Fruit fly (Drosophila melanogaster) whole organism, embryonic: Measurements from ENCODE around the gene CG15882.
A peak's percentile ranks its signal among the peaks of the same experiment; 100 is the strongest.

Source experiments
- BEAF-32 ChIP-seq: fragments of 200-800 bp; sonication (Bioruptor generic); optimal IDR thresholded peaks from 3 replicates; lab custom pipeline; 2017; ENCODE audit warnings: missing biosample characterization, missing genetic modification characterization, mild to moderate bottlenecking, moderate library complexity, missing genetic modification reagents
- Bgb ChIP-seq: fragments of 200-800 bp; sonication (Bioruptor generic); IDR thresholded peaks from 2 replicates; pipeline ENCODE4 v1.3.6; 2022; ENCODE audit warnings: missing biosample characterization, missing genetic modification characterization; ENCODE audit not compliant: partially characterized antibody
- CG10147 ChIP-seq: fragments of 200-800 bp; sonication (Bioruptor generic); optimal IDR thresholded peaks from 2 replicates; lab custom pipeline; 2019; ENCODE audit warnings: missing biosample characterization, mild to moderate bottlenecking, missing genetic modification characterization, moderate library complexity
- CG10462 ChIP-seq: fragments of 200-800 bp; sonication (Bioruptor generic); optimal IDR thresholded peaks from 2 replicates; lab custom pipeline; 2016; ENCODE audit warnings: missing biosample characterization, missing genetic modification characterization
- CG11247 ChIP-seq: fragments of 200-800 bp; sonication (Bioruptor generic); IDR thresholded peaks from 2 replicates; pipeline ENCODE4 v1.3.6; 2022; ENCODE audit warnings: missing biosample characterization, missing genetic modification characterization
- CG11560 ChIP-seq: fragments of 200-800 bp; sonication (Bioruptor generic); IDR thresholded peaks from 3 replicates; pipeline ENCODE4 v1.3.6; 2022; ENCODE audit warnings: missing biosample characterization, missing genetic modification characterization
- CG11695 ChIP-seq: fragments of 200-800 bp; sonication (Bioruptor generic); IDR thresholded peaks from 3 replicates; pipeline ENCODE4 v1.3.6; 2022; ENCODE audit warnings: missing biosample characterization, missing genetic modification characterization
- CG17802 ChIP-seq: fragments of 200-800 bp; sonication (Bioruptor generic); optimal IDR thresholded peaks from 2 replicates; lab custom pipeline; 2018; ENCODE audit warnings: missing biosample characterization, mild to moderate bottlenecking, missing genetic modification characterization, moderate library complexity
- CG17829 ChIP-seq: fragments of 200-800 bp; optimal IDR thresholded peaks from 2 replicates; lab custom pipeline; 2019; ENCODE audit warnings: missing biosample characterization, mild to moderate bottlenecking, missing genetic modification characterization, moderate library complexity
- CG18599 ChIP-seq: fragments of 200-800 bp; sonication (Bioruptor generic); optimal IDR thresholded peaks from 3 replicates; lab custom pipeline; 2017; ENCODE audit warnings: missing biosample characterization, missing genetic modification characterization, mild to moderate bottlenecking, moderate library complexity, missing genetic modification reagents
- CG2678 ChIP-seq: fragments of 200-800 bp; sonication (Bioruptor generic); optimal IDR thresholded peaks from 3 replicates; lab custom pipeline; 2019; ENCODE audit warnings: missing biosample characterization, mild to moderate bottlenecking, missing genetic modification characterization, moderate library complexity
- CG31388 ChIP-seq: fragments of 200-800 bp; sonication (Bioruptor generic); optimal IDR thresholded peaks from 2 replicates; lab custom pipeline; 2016; ENCODE audit warnings: missing biosample characterization, missing genetic modification characterization
- CG33557 ChIP-seq: fragments of 200-800 bp; sonication (Bioruptor generic); optimal IDR thresholded peaks from 2 replicates; lab custom pipeline; 2019; ENCODE audit warnings: missing biosample characterization, mild to moderate bottlenecking, missing genetic modification characterization, moderate library complexity
- CG34376 ChIP-seq: fragments of 200-800 bp; sonication (Bioruptor generic); optimal IDR thresholded peaks from 2 replicates; lab custom pipeline; 2018; ENCODE audit warnings: missing biosample characterization, mild to moderate bottlenecking, missing genetic modification characterization
- CG7372 ChIP-seq: fragments of 200-800 bp; sonication (Bioruptor generic); IDR thresholded peaks from 2 replicates; pipeline ENCODE4 v1.3.6; 2022; ENCODE audit warnings: missing biosample characterization, missing genetic modification characterization
- CG7556 ChIP-seq: fragments of 200-800 bp; sonication (Bioruptor generic); optimal IDR thresholded peaks from 2 replicates; lab custom pipeline; 2017; ENCODE audit warnings: missing biosample characterization, mild to moderate bottlenecking, missing genetic modification characterization
- CG8089 ChIP-seq: fragments of 200-800 bp; sonication (Bioruptor generic); optimal IDR thresholded peaks from 3 replicates; lab custom pipeline; 2016; ENCODE audit warnings: missing biosample characterization, missing genetic modification characterization
- CG9215 ChIP-seq: fragments of 200-800 bp; sonication (Bioruptor generic); IDR thresholded peaks from 2 replicates; pipeline ENCODE4 v1.3.6; 2022; ENCODE audit warnings: missing biosample characterization, missing genetic modification characterization
- Camta ChIP-seq: fragments of 200-800 bp; sonication (Bioruptor generic); optimal IDR thresholded peaks from 2 replicates; lab custom pipeline; 2016; ENCODE audit warnings: missing biosample characterization, missing genetic modification characterization
- Deaf1 ChIP-seq: fragments of 200-800 bp; optimal IDR thresholded peaks from 3 replicates; lab custom pipeline; 2019; ENCODE audit warnings: missing biosample characterization, mild to moderate bottlenecking, missing genetic modification characterization, moderate library complexity
- Ets97D ChIP-seq: fragments of 200-800 bp; sonication (Bioruptor generic); optimal IDR thresholded peaks from 3 replicates; lab custom pipeline; 2016; ENCODE audit warnings: missing biosample characterization, missing genetic modification characterization
- HLH54F ChIP-seq: fragments of 200-800 bp; sonication (Bioruptor generic); optimal IDR thresholded peaks from 3 replicates; lab custom pipeline; 2016; ENCODE audit warnings: missing biosample characterization, missing genetic modification characterization
- Kr ChIP-seq: fragments of 200-800 bp; sonication (Bioruptor generic); optimal IDR thresholded peaks from 2 replicates; lab custom pipeline; 2017; ENCODE audit warnings: missing biosample characterization, mild to moderate bottlenecking, missing genetic modification characterization
- Lpt ChIP-seq: fragments of >200 bp; optimal IDR thresholded peaks from 2 replicates; lab custom pipeline; 2018; ENCODE audit warnings: missing biosample characterization, missing genetic modification characterization
- Max ChIP-seq: fragments of 200-800 bp; sonication (Bioruptor generic); optimal IDR thresholded peaks from 2 replicates; lab custom pipeline; 2016; ENCODE audit warnings: missing biosample characterization, mild to moderate bottlenecking, missing genetic modification characterization
- Neu2 ChIP-seq: fragments of 200-800 bp; sonication (Bioruptor generic); optimal IDR thresholded peaks from 3 replicates; lab custom pipeline; 2016; ENCODE audit warnings: missing biosample characterization, missing genetic modification characterization, borderline replicate concordance
- Optix ChIP-seq: fragments of 200-800 bp; sonication (Bioruptor generic); IDR thresholded peaks from 3 replicates; pipeline ENCODE4 v1.3.6; 2022; ENCODE audit warnings: missing biosample characterization, missing genetic modification characterization
- Pdp1 ChIP-seq, 2 experiments: fragments of 200-800 bp; sonication (Bioruptor generic); optimal IDR thresholded peaks; 3 replicates each; lab custom pipeline; 2016; ENCODE audit warnings: missing biosample characterization in 2 of 2, missing genetic modification characterization in 2 of 2, mild to moderate bottlenecking in 1 of 2, moderate library complexity in 1 of 2
- Side ChIP-seq: fragments of 200-800 bp; sonication (Bioruptor generic); optimal IDR thresholded peaks from 2 replicates; lab custom pipeline; 2016; ENCODE audit warnings: missing biosample characterization, missing genetic modification characterization
- Sry-δ ChIP-seq: fragments of 200-800 bp; sonication (Bioruptor generic); optimal IDR thresholded peaks from 2 replicates; lab custom pipeline; 2016; ENCODE audit warnings: missing biosample characterization, missing genetic modification characterization
- Taf1 ChIP-seq: fragments of 200-800 bp; sonication (Bioruptor generic); IDR thresholded peaks from 2 replicates; pipeline ENCODE4 v1.3.6; 2022; ENCODE audit warnings: missing biosample characterization, missing genetic modification characterization
- Trl ChIP-seq, 3 experiments: fragments of >200 bp in 2 of 3; fragments of 200-800 bp in 1 of 3; sonication (Bioruptor generic) in 1 of 3; optimal IDR thresholded peaks; 2 replicates in 1 of 3; 3 replicates in 2 of 3; lab custom pipeline; 2016 to 2017; ENCODE audit warnings: missing biosample characterization in 1 of 3, missing genetic modification characterization in 1 of 3
- Usf ChIP-seq: fragments of 200-800 bp; sonication (Bioruptor generic); optimal IDR thresholded peaks from 2 replicates; lab custom pipeline; 2017; ENCODE audit warnings: missing genotype, missing biosample characterization, missing genetic modification characterization
- YL-1 ChIP-seq: fragments of 200-800 bp; sonication (Bioruptor generic); optimal IDR thresholded peaks from 3 replicates; lab custom pipeline; 2017; ENCODE audit warnings: missing biosample characterization, mild to moderate bottlenecking, missing genetic modification characterization
- aop ChIP-seq: fragments of 200-800 bp; sonication (Bioruptor generic); IDR thresholded peaks from 2 replicates; pipeline ENCODE4 v1.3.6; 2022; ENCODE audit warnings: missing biosample characterization, missing genetic modification characterization
- chif ChIP-seq, 2 experiments: fragments of 200-800 bp; sonication (Bioruptor generic); optimal IDR thresholded peaks; 3 replicates each; lab custom pipeline; 2016; ENCODE audit warnings: missing biosample characterization in 2 of 2, missing genetic modification characterization in 2 of 2
- chm ChIP-seq: fragments of 200-800 bp; sonication (Bioruptor generic); IDR thresholded peaks from 2 replicates; pipeline ENCODE4 v1.3.6; 2022; ENCODE audit warnings: missing biosample characterization, missing genetic modification characterization
- fd102C ChIP-seq: fragments of 200-800 bp; sonication (Bioruptor generic); optimal IDR thresholded peaks from 2 replicates; lab custom pipeline; 2018; ENCODE audit warnings: missing biosample characterization, mild to moderate bottlenecking, missing genetic modification characterization, moderate library complexity
- fd64A ChIP-seq: fragments of 200-800 bp; sonication (Bioruptor generic); optimal IDR thresholded peaks from 3 replicates; lab custom pipeline; 2018; ENCODE audit warnings: missing biosample characterization, mild to moderate bottlenecking, missing genetic modification characterization
- insv ChIP-seq, 2 experiments: fragments of 200-800 bp; sonication (Bioruptor generic); optimal IDR thresholded peaks; 3 replicates each; lab custom pipeline; 2016 to 2018; ENCODE audit warnings: missing biosample characterization in 2 of 2, missing genetic modification characterization in 2 of 2
- peb ChIP-seq: fragments of 200-800 bp; sonication (Bioruptor generic); IDR thresholded peaks from 2 replicates; pipeline ENCODE4 v1.3.6; 2022; ENCODE audit warnings: missing biosample characterization, missing genetic modification characterization
- phol ChIP-seq: fragments of 200-800 bp; sonication (Bioruptor generic); optimal IDR thresholded peaks from 3 replicates; lab custom pipeline; 2018; ENCODE audit warnings: missing biosample characterization, mild to moderate bottlenecking, missing genetic modification characterization, moderate library complexity
- pzg ChIP-seq: fragments of 200-800 bp; sonication (Bioruptor generic); optimal IDR thresholded peaks from 3 replicates; lab custom pipeline; 2018; ENCODE audit warnings: missing biosample characterization, mild to moderate bottlenecking, missing genetic modification characterization, moderate library complexity
- sens ChIP-seq: fragments of 200-800 bp; sonication (Bioruptor generic); peaks from one replicate; lab custom pipeline; 2016; ENCODE audit warnings: missing biosample characterization, missing genetic modification characterization
- slou ChIP-seq: fragments of 200-800 bp; sonication (Bioruptor generic); optimal IDR thresholded peaks from 3 replicates; lab custom pipeline; 2016; ENCODE audit warnings: missing biosample characterization, missing genetic modification characterization
- sob ChIP-seq: fragments of 200-800 bp; sonication (Bioruptor generic); IDR thresholded peaks from 2 replicates; pipeline ENCODE4 v1.3.6; 2022; ENCODE audit warnings: missing biosample characterization, missing genetic modification characterization
- sug ChIP-seq: fragments of 200-800 bp; optimal IDR thresholded peaks from 2 replicates; lab custom pipeline; 2019; ENCODE audit warnings: missing biosample characterization, mild to moderate bottlenecking, missing genetic modification characterization, moderate library complexity
- toy ChIP-seq: fragments of 200-800 bp; sonication (Bioruptor generic); IDR thresholded peaks from 2 replicates; pipeline ENCODE4 v1.3.6; 2022; ENCODE audit warnings: missing biosample characterization, missing genetic modification characterization
- trh ChIP-seq: fragments of 200-800 bp; sonication (Bioruptor generic); optimal IDR thresholded peaks from 2 replicates; lab custom pipeline; 2016; ENCODE audit warnings: missing biosample characterization, missing genetic modification characterization
- ttk ChIP-seq: fragments of 200-800 bp; sonication (Bioruptor generic); IDR thresholded peaks from 2 replicates; pipeline ENCODE4 v2.1.2; 2022; ENCODE audit warnings: missing biosample characterization, missing genetic modification characterization

The CG15882 gene

dm6 chrX:19152570-19153287 is 28.5 kb upstream of the CG15882 start (continued):
- TF ChIP-seq CG11560 (tag; lab: Robert Waterston, UW) = no peak
- TF ChIP-seq Ets97D (GFP tag; lab: Kevin White, UChicago) = no peak
- TF ChIP-seq CG17802 (tag; lab: Kevin White, UChicago) = no peak
- no peak for TF ChIP-seq insv (GFP tag; optimal IDR thresholded peaks at IDR 0.05; lab: Kevin White, UChicago)
- TF ChIP-seq Bgb (GFP tag; lab: Robert Waterston, UW) = no peak
- peak; percentile 55 for TF ChIP-seq CG17829 (tag; lab: Kevin White, UChicago)
- TF ChIP-seq CG10147 (GFP tag; lab: Kevin White, UChicago) = no peak
- peak; percentile 34 for TF ChIP-seq CG18599 (GFP tag; lab: Kevin White, UChicago)
- TF ChIP-seq CG8089 = no peak
- no peak for TF ChIP-seq Neu2 (GFP tag; lab: Kevin White, UChicago)
- TF ChIP-seq slou (GFP tag; lab: Kevin White, UChicago) = no peak
- peak; percentile 21 for TF ChIP-seq CG33557 (GFP tag; lab: Kevin White, UChicago)
- no peak for TF ChIP-seq Taf1 (GFP tag; lab: Robert Waterston, UW)
- no peak for TF ChIP-seq fd64A
- no peak for TF ChIP-seq Optix (GFP tag; lab: Robert Waterston, UW)
- TF ChIP-seq sug = no peak
- TF ChIP-seq Lpt (GFP tag; lab: Kevin White, UChicago) = no peak
- no peak for TF ChIP-seq toy
- TF ChIP-seq chm (GFP tag; lab: Robert Waterston, UW) = no peak
- no peak for TF ChIP-seq pzg (GFP tag; lab: Kevin White, UChicago)
- TF ChIP-seq YL-1 (GFP tag; lab: Kevin White, UChicago) = no peak
- no peak for TF ChIP-seq BEAF-32 (GFP tag; lab: Kevin White, UChicago)
- peak in 1 of 2 experiments; percentile 34 for TF ChIP-seq chif (GFP tag; optimal IDR thresholded peaks at IDR 0.05; lab: Kevin White, UChicago)
- no peak for TF ChIP-seq peb (GFP tag; lab: Robert Waterston, UW)
- TF ChIP-seq CG11247 (GFP tag; lab: Robert Waterston, UW) = 0 out of 2 replicates have a peak, but pooled peaks have one; percentile 19
- no peak for TF ChIP-seq Side (GFP tag; lab: Kevin White, UChicago)
- TF ChIP-seq ttk = peak; percentile 29; the same call in 1 of the 2 replicates
- TF ChIP-seq Deaf1 (tag; lab: Kevin White, UChicago) = no peak
- TF ChIP-seq Pdp1 (GFP tag; optimal IDR thresholded peaks at IDR 0.05; lab: Kevin White, UChicago) = peak in 1 of 2 experiments; percentile 16
- no peak for TF ChIP-seq CG7372 (GFP tag; lab: Robert Waterston, UW)
- no peak for TF ChIP-seq CG9215 (GFP tag; lab: Robert Waterston, UW)
- TF ChIP-seq CG7556 (GFP tag; lab: Kevin White, UChicago) = peak; percentile 57
- no peak for TF ChIP-seq Kr (GFP tag; lab: Kevin White, UChicago)
- TF ChIP-seq CG11695 = peak; percentile 40; the same call in 1 of the 3 replicates
- TF ChIP-seq sens = peak; percentile 85
- TF ChIP-seq Sry-δ = no peak
- TF ChIP-seq aop (GFP tag; lab: Robert Waterston, UW) = no peak
- TF ChIP-seq CG31388 (GFP tag; lab: Kevin White, UChicago) = no peak
- peak; percentile 77 for TF ChIP-seq phol (tag; lab: Kevin White, UChicago)
- no peak for TF ChIP-seq Usf
- TF ChIP-seq trh (GFP tag; lab: Kevin White, UChicago) = no peak
- peak; percentile 32 for TF ChIP-seq CG10462
- no peak for TF ChIP-seq CG34376
- 0 out of 2 replicates have a peak, but pooled peaks have one; percentile 13 for TF ChIP-seq sob
- no peak for TF ChIP-seq Trl (optimal IDR thresholded peaks at IDR 0.05; lab: Kevin White, UChicago)
- no peak for TF ChIP-seq Trl (GFP tag; optimal IDR thresholded peaks at IDR 0.05; lab: Kevin White, UChicago)
- no peak for TF ChIP-seq fd102C (GFP tag; lab: Kevin White, UChicago)
- peak; percentile 6 for TF ChIP-seq Camta (GFP tag; lab: Kevin White, UChicago)
- no peak for TF ChIP-seq HLH54F (GFP tag; lab: Kevin White, UChicago)
- TF ChIP-seq Max (GFP tag; lab: Kevin White, UChicago) = peak; percentile 55
- peak; percentile 75 for TF ChIP-seq CG2678 (tag; lab: Kevin White, UChicago)
